Worm (Caenorhabditis elegans): ENCODE measurements around the gene sri-54.

DNA sequence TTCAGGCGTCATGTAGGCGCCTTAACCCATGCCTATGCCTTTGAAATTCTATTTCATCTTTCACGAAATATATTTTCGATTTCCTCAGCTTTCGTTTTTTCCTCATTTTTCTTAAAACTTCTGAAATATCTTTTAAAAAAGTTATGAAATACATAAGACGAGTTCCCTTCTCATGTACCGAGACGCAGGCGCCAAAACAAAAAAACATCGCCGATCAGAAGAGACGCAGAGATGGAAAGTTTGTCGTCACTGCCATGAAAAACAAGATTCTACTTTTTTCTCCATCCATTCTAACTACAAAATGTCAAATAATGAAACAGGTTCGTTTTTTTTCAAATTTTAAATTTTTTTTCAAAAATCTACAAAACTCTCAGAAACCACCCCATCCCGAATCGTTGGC lies 8.7 kb downstream of the sri-54 start, which contains the start of gene chil-24:
- no peak for TF ChIP-seq F13C5.2 (tag; optimal IDR thresholded peaks at IDR 0.05)
- no peak for TF ChIP-seq tra-4 (tag; optimal IDR thresholded peaks at IDR 0.05)
